Fruit fly (Drosophila melanogaster): ENCODE data around the gene Doc3.

The Doc3 gene

DNA sequence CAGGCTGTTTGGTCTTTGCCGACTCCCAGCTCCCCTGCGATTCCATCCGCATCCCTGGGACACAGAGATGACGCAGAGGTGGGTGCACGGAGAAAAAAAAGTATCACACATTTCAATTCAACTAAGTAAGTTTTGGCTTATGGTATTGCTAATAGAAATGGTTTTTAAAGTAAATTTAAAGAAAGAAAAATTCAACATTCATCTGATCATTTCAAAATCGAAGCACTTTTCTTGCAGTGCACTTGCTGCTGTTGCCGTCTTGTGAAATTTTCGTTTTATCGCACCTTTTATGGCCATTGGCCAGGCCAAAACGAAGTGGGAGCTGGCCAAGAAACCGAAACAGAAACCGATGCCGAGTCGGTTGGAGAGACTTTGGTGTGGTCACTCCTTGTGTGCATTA is 40.3 kb downstream of the Doc3 start (continued):
- TF ChIP-seq CG11456 (GFP tag; IDR thresholded peaks at IDR 0.05) (peak; percentile 64; the same call in 1 of the 3 replicates), gt (GFP tag; IDR thresholded peaks at IDR 0.05) (peak; percentile 64; the same call in 1 of the 2 replicates), CG31224 (GFP tag; IDR thresholded peaks at IDR 0.05) (peak; percentile 54; the same call in 1 of the 2 replicates), Dip2 (GFP tag; IDR thresholded peaks at IDR 0.05) (no peak), CG1603 (tag; optimal IDR thresholded peaks at IDR 0.05) (peak; percentile 64), sr (GFP tag; IDR thresholded peaks at IDR 0.05) (peak; percentile 48; the same call in 1 of the 3 replicates), Vsx1 (GFP tag; optimal IDR thresholded peaks at IDR 0.05) (no peak), Chrac-16 (GFP tag; optimal IDR thresholded peaks at IDR 0.05) (peak; percentile 47), CG11247 (GFP tag; IDR thresholded peaks at IDR 0.05) (peak; percentile 63), CG31441 (GFP tag; IDR thresholded peaks at IDR 0.05) (peak; percentile 70), Fer1 (GFP tag; optimal IDR thresholded peaks at IDR 0.05) (no peak), CG4854 (GFP tag; optimal IDR thresholded peaks at IDR 0.05) (peak; percentile 30), nom (GFP tag; optimal IDR thresholded peaks at IDR 0.05) (no peak), Lpt (GFP tag; optimal IDR thresholded peaks at IDR 0.05) (no peak), CG6254 (GFP tag; optimal IDR thresholded peaks at IDR 0.05) (peak; percentile 67), CG5245 (GFP tag; optimal IDR thresholded peaks at IDR 0.05) (peak; percentile 61), CG8478 (optimal IDR thresholded peaks at IDR 0.05) (no peak), ci (GFP tag; IDR thresholded peaks at IDR 0.05) (peak; percentile 86), CG5180 (GFP tag; optimal IDR thresholded peaks at IDR 0.05) (peak; percentile 40), Ada2b (GFP tag; IDR thresholded peaks at IDR 0.05) (peak; percentile 81), CG11723 (GFP tag; optimal IDR thresholded peaks at IDR 0.05) (no peak), CG9817 (tag; optimal IDR thresholded peaks at IDR 0.05) (no peak), ac (GFP tag; optimal IDR thresholded peaks at IDR 0.05) (peak; percentile 46), Fer2 (tag; optimal IDR thresholded peaks at IDR 0.05) (no peak), org-1 (GFP tag; optimal IDR thresholded peaks at IDR 0.05) (peak; percentile 33), CG2199 (GFP tag; IDR thresholded peaks at IDR 0.05) (peak; percentile 67; the same call in 1 of the 3 replicates), Dll (GFP tag; IDR thresholded peaks at IDR 0.05; ENCODE audit: partially characterized antibody) (no peak), gcm2 (GFP tag; optimal IDR thresholded peaks at IDR 0.05) (no peak), Bgb (GFP tag; IDR thresholded peaks at IDR 0.05; ENCODE audit: partially characterized antibody) (no peak), CG34376 (GFP tag; optimal IDR thresholded peaks at IDR 0.05) (no peak), Neu2 (GFP tag; optimal IDR thresholded peaks at IDR 0.05; ENCODE audit: borderline replicate concordance) (peak; percentile 33), pita (GFP tag; optimal IDR thresholded peaks at IDR 0.05) (no peak), CG8281 (tag; optimal IDR thresholded peaks at IDR 0.05) (peak; percentile 10), CG10543 (GFP tag; optimal IDR thresholded peaks at IDR 0.05) (no peak), CG3838 (GFP tag; optimal IDR thresholded peaks at IDR 0.05) (no peak), chm (GFP tag; IDR thresholded peaks at IDR 0.05) (peak; percentile 82), ind (GFP tag; optimal IDR thresholded peaks at IDR 0.05) (peak; percentile 62), CG7372 (GFP tag; IDR thresholded peaks at IDR 0.05) (peak; percentile 51; the same call in 1 of the 2 replicates), odd (GFP tag; optimal IDR thresholded peaks at IDR 0.05) (no peak), bab2 (GFP tag; optimal IDR thresholded peaks at IDR 0.05) (peak; percentile 68), CG15479 (GFP tag; optimal IDR thresholded peaks at IDR 0.05) (peak; percentile 49), eve (GFP tag; optimal IDR thresholded peaks at IDR 0.05) (peak in 1 of 2 experiments; percentile 59), Optix (GFP tag; IDR thresholded peaks at IDR 0.05) (peak; percentile 61; the same call in 2 of the 3 replicates), shn (GFP tag; optimal IDR thresholded peaks at IDR 0.05) (peak; percentile 40), HmgD (GFP tag; optimal IDR thresholded peaks at IDR 0.05) (no peak), vfl (GFP tag; optimal IDR thresholded peaks at IDR 0.05) (no peak), cato (GFP tag; optimal IDR thresholded peaks at IDR 0.05; ENCODE audit: borderline replicate concordance) (no peak), CG5953 (GFP tag; IDR thresholded peaks at IDR 0.05) (peak; percentile 66), Scr (GFP tag; IDR thresholded peaks at IDR 0.05; ENCODE audit: partially characterized antibody) (no peak), MTF-1 (GFP tag; optimal IDR thresholded peaks at IDR 0.05; ENCODE audit: borderline replicate concordance) (peak; percentile 40), CG9609 (GFP tag; optimal IDR thresholded peaks at IDR 0.05) (peak; percentile 36)

Data from whole organism, embryonic.